Worm (Caenorhabditis elegans) whole organism, L1 larva: Measurements from ENCODE around the gene srj-18.

Experiments used
- ama-1 ChIP-seq: fragments of 150-350 bp; optimal IDR thresholded peaks from 2 replicates; lab custom pipeline; 2014
- fkh-10 ChIP-seq: sonication (generic microtip); optimal IDR thresholded peaks from 2 replicates; lab custom pipeline; 2017; ENCODE audit warnings: missing biosample characterization, missing genetic modification reagents, missing genetic modification characterization
- mef-2 ChIP-seq: fragments of 150-350 bp; optimal IDR thresholded peaks from 2 replicates; lab custom pipeline; 2014; ENCODE audit warnings: missing biosample characterization, missing genetic modification characterization
- nhr-237 ChIP-seq: fragments of 150-350 bp; optimal IDR thresholded peaks from 2 replicates; lab custom pipeline; 2014; ENCODE audit warnings: missing biosample characterization, missing genetic modification characterization
- unc-86 ChIP-seq: sonication (generic microtip); optimal IDR thresholded peaks from 2 replicates; lab custom pipeline; 2016; ENCODE audit warnings: missing genetic modification characterization, missing compliant biosample characterization

- TF ChIP-seq unc-86 (tag; lab: Kevin White, UChicago) (no peak), fkh-10 (GFP tag; lab: Kevin White, UChicago) (no peak), nhr-237 (tag; lab: Kevin White, UChicago) (no peak), mef-2 (tag; lab: Kevin White, UChicago) (no peak), ama-1 (lab: Kevin White, UChicago) (no peak)
These were observed 4.4 kb upstream of the srj-18 start, which contains the start of gene dhs-15 for ce11 chrV:2769754-2770153.
